Fruit fly (Drosophila melanogaster): Measurements from ENCODE around the gene CG13784.

CG13784 gene

DNA sequence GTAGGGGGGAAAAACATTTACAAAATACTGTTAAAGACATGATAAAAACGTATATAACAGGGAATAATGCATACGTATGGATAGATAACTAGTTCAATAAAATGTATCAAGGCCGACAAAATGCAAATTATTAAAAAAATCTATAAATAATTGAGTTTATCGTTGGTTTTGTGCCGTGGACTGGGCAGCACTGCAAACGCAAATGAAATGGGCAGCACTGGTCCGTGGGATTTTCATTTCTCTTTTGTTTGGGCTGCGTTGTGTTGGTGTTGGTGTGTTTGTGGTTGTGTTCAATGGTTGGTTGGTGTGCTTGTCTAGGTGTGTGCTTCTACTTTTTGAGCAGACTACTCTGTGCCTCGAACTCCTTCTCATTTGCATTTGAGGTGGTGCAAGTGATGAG is 6.8 kb upstream of the CG13784 start:
- TF ChIP-seq zfh2 (GFP tag; optimal IDR thresholded peaks at IDR 0.05) (no peak), tup (GFP tag; optimal IDR thresholded peaks at IDR 0.05) (no peak), caup (GFP tag; optimal IDR thresholded peaks at IDR 0.05; ENCODE audit: severe bottlenecking) (no peak), CG11085 (GFP tag; IDR thresholded peaks at IDR 0.05) (no peak), stwl (tag; optimal IDR thresholded peaks at IDR 0.05) (peak; percentile 88), CG12104 (GFP tag; optimal IDR thresholded peaks at IDR 0.05) (no peak), NfI (GFP tag; optimal IDR thresholded peaks at IDR 0.05) (no peak), ttk (GFP tag; IDR thresholded peaks at IDR 0.05) (no peak), p53 (GFP tag; optimal IDR thresholded peaks at IDR 0.05) (no peak), cg (GFP tag; optimal IDR thresholded peaks at IDR 0.05) (peak; percentile 40), Med (GFP tag) (no peak), inv (GFP tag; IDR thresholded peaks at IDR 0.05; ENCODE audit: partially characterized antibody) (no peak)

DNA sequence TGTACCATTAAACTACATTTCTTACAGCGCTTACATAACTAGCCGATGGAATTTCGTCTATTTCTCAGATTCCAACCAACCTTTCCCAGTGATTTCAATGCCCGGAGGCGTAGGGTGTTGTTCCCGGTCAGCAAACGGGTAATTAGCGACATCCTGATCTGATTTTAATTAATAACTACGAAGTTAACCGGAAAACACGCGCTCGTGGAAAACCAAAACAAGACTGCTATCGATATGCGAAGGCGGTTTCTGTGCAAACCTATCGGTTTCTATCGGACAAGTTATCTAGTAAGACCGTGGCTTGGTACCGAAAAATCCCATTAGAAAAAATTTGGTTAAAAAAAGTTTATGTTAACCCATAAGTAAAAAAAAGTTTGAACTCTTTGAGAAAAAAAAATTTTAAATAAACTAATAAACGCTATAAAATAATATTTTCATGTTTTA is 3.0 kb upstream of the CG13784 start, which contains the start of gene mEFG1:
Gene mEFG1 (minus strand): TSS at position 253 of the 444 bp plus-strand sequence.
- TF ChIP-seq CG11398 (GFP tag; optimal IDR thresholded peaks at IDR 0.05) (no peak), cg (GFP tag; optimal IDR thresholded peaks at IDR 0.05) (no peak), Gsc (GFP tag; IDR thresholded peaks at IDR 0.05) (no peak), CG11560 (tag; IDR thresholded peaks at IDR 0.05) (no peak), onecut (GFP tag; IDR thresholded peaks at IDR 0.05) (no peak), CG8944 (GFP tag; optimal IDR thresholded peaks at IDR 0.05) (no peak), sd (tag; optimal IDR thresholded peaks at IDR 0.05) (no peak), grn (GFP tag; optimal IDR thresholded peaks at IDR 0.05) (no peak), CG31388 (GFP tag; optimal IDR thresholded peaks at IDR 0.05) (no peak), sob (GFP tag; IDR thresholded peaks at IDR 0.05) (no peak), nmo (GFP tag; optimal IDR thresholded peaks at IDR 0.05) (no peak), chinmo (GFP tag; IDR thresholded peaks at IDR 0.05; ENCODE audit: partially characterized antibody) (peak; percentile 74; the same call in 1 of the 4 replicates), Taf1 (GFP tag; IDR thresholded peaks at IDR 0.05) (no peak), CG14050 (GFP tag; IDR thresholded peaks at IDR 0.05) (no peak), amos (GFP tag; IDR thresholded peaks at IDR 0.05; ENCODE audit: partially characterized antibody) (peak; percentile 75; the same call in 1 of the 2 replicates), Dp (GFP tag; optimal IDR thresholded peaks at IDR 0.05) (peak; percentile 70), insv (GFP tag; optimal IDR thresholded peaks at IDR 0.05) (no peak), CG11504 (tag; optimal IDR thresholded peaks at IDR 0.05) (peak; percentile 53), CG14710 (tag; optimal IDR thresholded peaks at IDR 0.05) (peak; percentile 28), CG14441 (GFP tag; IDR thresholded peaks at IDR 0.05) (no peak), gfzf (GFP tag; optimal IDR thresholded peaks at IDR 0.05) (peak; percentile 78), CG11696 (GFP tag; IDR thresholded peaks at IDR 0.05) (no peak), run (tag; optimal IDR thresholded peaks at IDR 0.05) (no peak), NC2β (GFP tag; optimal IDR thresholded peaks at IDR 0.05) (no peak), CG13296 (GFP tag; optimal IDR thresholded peaks at IDR 0.05) (peak; percentile 13), CG11093 (GFP tag; IDR thresholded peaks at IDR 0.05) (no peak), CG1602 (GFP tag; optimal IDR thresholded peaks at IDR 0.05) (no peak), gcm2 (GFP tag; optimal IDR thresholded peaks at IDR 0.05) (no peak), CG17829 (tag; optimal IDR thresholded peaks at IDR 0.05) (peak; percentile 26), tna (GFP tag; IDR thresholded peaks at IDR 0.05; ENCODE audit: partially characterized antibody) (peak; percentile 82), CG2129 (GFP tag; IDR thresholded peaks at IDR 0.05; ENCODE audit: partially characterized antibody) (peak; percentile 43; the same call in 1 of the 2 replicates), CG7987 (GFP tag; optimal IDR thresholded peaks at IDR 0.05) (no peak), CG32532 (GFP tag; IDR thresholded peaks at IDR 0.05) (peak; percentile 36; the same call in 1 of the 2 replicates), tx (GFP tag; optimal IDR thresholded peaks at IDR 0.05) (no peak), Atf3 (GFP tag; optimal IDR thresholded peaks at IDR 0.05) (no peak), CG34224 (GFP tag; IDR thresholded peaks at IDR 0.05; ENCODE audit: partially characterized antibody) (peak; percentile 79), corto (GFP tag; optimal IDR thresholded peaks at IDR 0.05) (no peak), CG12071 (GFP tag; optimal IDR thresholded peaks at IDR 0.05) (no peak), CG8359 (GFP tag; optimal IDR thresholded peaks at IDR 0.05; ENCODE audit: borderline replicate concordance) (no peak)

All from whole organism, embryonic.